Fruit fly (Drosophila melanogaster): ENCODE data around the gene NTPase.

NTPase gene

dm6 chr2L:2872309-2872932, 13.2 kb downstream of the NTPase start (continued):
- TF ChIP-seq crc (GFP tag; optimal IDR thresholded peaks at IDR 0.05): no peak
- no peak for TF ChIP-seq pita (GFP tag; optimal IDR thresholded peaks at IDR 0.05)
- TF ChIP-seq sd (tag; optimal IDR thresholded peaks at IDR 0.05): peak; percentile 95
- TF ChIP-seq Antp (GFP tag; optimal IDR thresholded peaks at IDR 0.05): no peak
- 0 out of 3 replicates have a peak, but pooled peaks have one; percentile 47 for TF ChIP-seq ci (GFP tag; IDR thresholded peaks at IDR 0.05)
- TF ChIP-seq CG3838 (GFP tag; optimal IDR thresholded peaks at IDR 0.05): no peak
- no peak for TF ChIP-seq stwl (tag; optimal IDR thresholded peaks at IDR 0.05)
- 0 out of 2 replicates have a peak, but pooled peaks have one; percentile 13 for TF ChIP-seq gsb (GFP tag; IDR thresholded peaks at IDR 0.05)
- TF ChIP-seq scrt (GFP tag; optimal IDR thresholded peaks at IDR 0.05): no peak
- no peak for TF ChIP-seq CG8765 (GFP tag; IDR thresholded peaks at IDR 0.05)
- TF ChIP-seq CG14441 (GFP tag; IDR thresholded peaks at IDR 0.05): no peak
- no peak for TF ChIP-seq CG16815 (GFP tag; optimal IDR thresholded peaks at IDR 0.05)
- TF ChIP-seq kah (GFP tag; optimal IDR thresholded peaks at IDR 0.05): no peak
- no peak for TF ChIP-seq CG33213 (GFP tag; optimal IDR thresholded peaks at IDR 0.05)
- no peak for TF ChIP-seq Jarid2 (GFP tag; optimal IDR thresholded peaks at IDR 0.05)
- TF ChIP-seq Six4 (GFP tag; optimal IDR thresholded peaks at IDR 0.05): no peak
- no peak for TF ChIP-seq CG15073 (GFP tag; optimal IDR thresholded peaks at IDR 0.05)
- TF ChIP-seq gfzf (GFP tag; optimal IDR thresholded peaks at IDR 0.05): no peak
- TF ChIP-seq Poxn (GFP tag; IDR thresholded peaks at IDR 0.05): no peak
- TF ChIP-seq PHDP (tag; optimal IDR thresholded peaks at IDR 0.05): peak; percentile 13
- no peak for TF ChIP-seq CG30403 (GFP tag; optimal IDR thresholded peaks at IDR 0.05)
- 0 out of 2 replicates have a peak, but pooled peaks have one; percentile 6 for TF ChIP-seq chm (GFP tag; IDR thresholded peaks at IDR 0.05)
- TF ChIP-seq CG5180 (GFP tag; optimal IDR thresholded peaks at IDR 0.05): no peak
- TF ChIP-seq CG17829 (tag; optimal IDR thresholded peaks at IDR 0.05): peak; percentile 38
- TF ChIP-seq CG11723 (GFP tag; optimal IDR thresholded peaks at IDR 0.05): no peak
- TF ChIP-seq grau (tag; optimal IDR thresholded peaks at IDR 0.05): peak; percentile 52
- TF ChIP-seq Aef1 (GFP tag; IDR thresholded peaks at IDR 0.05): no peak
- peak; percentile 28; the same call in 1 of the 2 replicates for TF ChIP-seq stc (GFP tag; IDR thresholded peaks at IDR 0.05)
- peak; percentile 46 for TF ChIP-seq Meics (GFP tag; optimal IDR thresholded peaks at IDR 0.05)
- TF ChIP-seq CG9876 (GFP tag; optimal IDR thresholded peaks at IDR 0.05): no peak
- TF ChIP-seq pan (optimal IDR thresholded peaks at IDR 0.05): no peak
- TF ChIP-seq pan (GFP tag; optimal IDR thresholded peaks at IDR 0.05 in 1 of 2, IDR thresholded peaks at IDR 0.05 in 1 of 2): peak in 1 of 2 experiments; percentile 63
- TF ChIP-seq danr (GFP tag; IDR thresholded peaks at IDR 0.05): peak; percentile 13; the same call in 1 of the 2 replicates
- peak; percentile 61 for TF ChIP-seq CG10274 (GFP tag; optimal IDR thresholded peaks at IDR 0.05)
- no peak for TF ChIP-seq CG14710 (tag; optimal IDR thresholded peaks at IDR 0.05)
- TF ChIP-seq Rfx (GFP tag; IDR thresholded peaks at IDR 0.05): peak; percentile 62
- TF ChIP-seq Ada2b (GFP tag; IDR thresholded peaks at IDR 0.05): peak; percentile 31; the same call in 1 of the 2 replicates
- TF ChIP-seq CG1792 (GFP tag; optimal IDR thresholded peaks at IDR 0.05): no peak
- TF ChIP-seq unpg (GFP tag; optimal IDR thresholded peaks at IDR 0.05): peak; percentile 12
- TF ChIP-seq CG14050 (GFP tag; IDR thresholded peaks at IDR 0.05): no peak
- no peak for TF ChIP-seq Vsx1 (GFP tag; optimal IDR thresholded peaks at IDR 0.05)
- no peak for TF ChIP-seq rib (GFP tag; IDR thresholded peaks at IDR 0.05)
- TF ChIP-seq Abd-B (GFP tag; optimal IDR thresholded peaks at IDR 0.05): no peak
- peak; percentile 73 for TF ChIP-seq CG11695 (GFP tag; IDR thresholded peaks at IDR 0.05)
- TF ChIP-seq CG18262 (tag; optimal IDR thresholded peaks at IDR 0.05): peak; percentile 17
- peak; percentile 96 for TF ChIP-seq D19B (GFP tag; optimal IDR thresholded peaks at IDR 0.05)
- peak; percentile 33; the same call in 1 of the 3 replicates for TF ChIP-seq CG7357 (GFP tag; IDR thresholded peaks at IDR 0.05)
- no peak for TF ChIP-seq br (optimal IDR thresholded peaks at IDR 0.05)
- TF ChIP-seq Sox100B (GFP tag; optimal IDR thresholded peaks at IDR 0.05): peak; percentile 19
- peak in 1 of 2 experiments; percentile 84 for TF ChIP-seq Hr51 (GFP tag; optimal IDR thresholded peaks at IDR 0.05)
- TF ChIP-seq NfI (GFP tag; optimal IDR thresholded peaks at IDR 0.05): peak; percentile 32

Data from whole organism, embryonic.